Worm (Caenorhabditis elegans): ENCODE data around the gene usp-39.
"Not testable (repeated sequence)": the region's sequence is repeated elsewhere in the genome, so short reads cannot be mapped to it uniquely, and the experiment has no call there.

DNA sequence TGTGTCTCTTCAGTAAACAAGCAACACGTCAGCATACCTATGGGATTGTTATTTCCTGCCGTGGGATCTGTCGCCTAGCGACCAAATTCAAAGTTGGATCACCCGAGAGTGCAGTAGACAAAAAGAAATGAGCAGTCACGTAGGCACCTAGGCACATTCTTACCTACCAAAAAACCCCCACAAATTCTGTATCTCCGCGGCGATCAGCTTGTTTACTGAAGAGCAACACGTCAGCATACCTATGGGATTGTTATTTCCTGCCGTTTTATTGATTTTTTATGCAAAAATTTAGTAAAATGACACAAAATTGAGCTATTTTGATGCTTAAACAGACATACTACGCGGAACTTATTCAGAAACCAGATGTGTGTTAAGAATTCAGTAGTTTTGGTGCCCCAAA lies 30.6 kb upstream of the usp-39 start, which contains the start of gene K02F6.5:
- not testable (repeated sequence) for TF ChIP-seq F26F4.8 (GFP tag; conservative IDR thresholded peaks at IDR 0.05); zag-1 (tag; optimal IDR thresholded peaks at IDR 0.05); pha-4 (GFP tag; IDR thresholded peaks at IDR 0.05); pha-4 (tag; optimal IDR thresholded peaks at IDR 0.05); unc-62 (GFP tag; optimal IDR thresholded peaks at IDR 0.05 in 1 of 2); unc-62 (tag; optimal IDR thresholded peaks at IDR 0.05); pqm-1 (tag; optimal IDR thresholded peaks at IDR 0.05); mdt-29 (GFP tag; IDR thresholded peaks at IDR 0.05); aly-2 (tag; optimal IDR thresholded peaks at IDR 0.05); nhr-48 (tag; optimal IDR thresholded peaks at IDR 0.05); fkh-10 (GFP tag; optimal IDR thresholded peaks at IDR 0.05)

Measured in whole organism, L4 larva.